Worm (Caenorhabditis elegans) whole organism, L4/young adult: ENCODE results near the gene K09C4.9.

Experiments used
- W03F9.2 ChIP-seq: fragments of 150-350 bp; optimal IDR thresholded peaks from 2 replicates; lab custom pipeline; 2014; ENCODE audit warnings: missing biosample characterization, missing genetic modification characterization
- dao-5 ChIP-seq: sonication (generic microtip); optimal IDR thresholded peaks from 2 replicates; lab custom pipeline; 2016; ENCODE audit warnings: missing genotype, missing genetic modification characterization, moderate library complexity, missing compliant biosample characterization

DNA sequence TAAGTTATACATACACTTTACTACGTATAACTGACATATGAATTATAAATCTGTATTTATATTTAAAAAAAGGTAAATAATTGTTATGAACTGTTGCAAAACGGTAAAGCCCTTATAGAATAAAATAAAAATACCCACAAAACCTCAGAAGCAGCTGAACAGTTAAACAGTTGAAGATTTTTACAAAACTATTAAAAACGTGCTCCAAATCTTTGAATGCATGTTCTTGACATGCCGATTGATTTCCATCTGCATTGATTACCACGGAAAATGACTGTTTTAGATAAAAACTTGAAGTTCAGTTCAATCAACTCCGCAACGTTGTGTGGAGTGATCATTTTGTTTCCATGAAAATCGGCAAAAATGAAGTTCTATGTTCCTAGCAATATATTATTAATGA, 32.5 kb upstream of the K09C4.9 start, which contains the start of gene F11D5.7:
- no peak for TF ChIP-seq dao-5
- no peak for TF ChIP-seq W03F9.2 (tag; lab: Kevin White, UChicago)
